Fruit fly (Drosophila melanogaster) Kc167 (cell line): ENCODE results near the gene Shaw.

Experiments
- Myc ChIP-seq: fragments of >200 bp; optimal IDR thresholded peaks from 2 replicates; lab custom pipeline; 2017; ENCODE audit warnings: missing external identifiers
- Sin3A ChIP-seq: fragments of >200 bp; optimal IDR thresholded peaks from 2 replicates; lab custom pipeline; 2018; ENCODE audit warnings: missing external identifiers
- h ChIP-seq: fragments of >200 bp; optimal IDR thresholded peaks from 3 replicates; lab custom pipeline; 2018; ENCODE audit warnings: missing external identifiers
- insv ChIP-seq: fragments of >200 bp; optimal IDR thresholded peaks from 3 replicates; lab custom pipeline; 2018; ENCODE audit warnings: missing external identifiers
- psq ChIP-seq: fragments of >200 bp; optimal IDR thresholded peaks from 2 replicates; lab custom pipeline; 2017; ENCODE audit warnings: missing external identifiers
- ttk ChIP-seq: sonication (Bioruptor generic); optimal IDR thresholded peaks from 2 replicates; lab custom pipeline; 2017; ENCODE audit warnings: missing external identifiers

The Shaw gene

DNA sequence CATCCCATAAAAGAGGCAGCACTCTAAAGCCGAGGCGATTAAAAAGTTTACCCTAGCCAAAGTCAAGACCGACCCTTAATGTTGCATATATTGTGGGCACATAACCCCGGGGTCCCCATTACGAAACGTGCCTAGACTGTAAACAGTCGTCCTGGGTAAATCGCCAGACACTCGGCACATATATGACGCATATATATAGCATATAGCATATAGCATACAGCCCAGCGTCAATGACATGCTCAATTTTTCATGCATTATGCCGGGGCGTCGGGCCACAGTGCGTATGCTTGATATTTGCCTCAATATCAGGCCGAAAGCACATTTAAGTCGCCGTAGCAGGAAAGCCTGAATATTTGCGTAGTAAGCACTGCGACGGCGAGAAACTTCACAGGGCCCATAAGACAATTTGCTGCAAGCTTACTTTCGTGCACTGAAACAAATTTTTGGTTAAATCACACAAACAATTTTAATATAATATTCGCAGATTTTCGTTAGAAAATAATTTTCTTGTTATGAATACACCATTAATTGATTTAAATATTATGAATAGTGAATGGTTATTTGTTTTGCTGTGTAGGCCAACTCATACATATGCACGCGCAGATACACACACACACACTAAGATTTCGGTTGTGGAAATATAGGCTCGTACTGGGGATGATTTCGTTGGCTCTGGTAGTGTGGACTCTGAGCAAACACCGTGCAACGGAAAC, 37.0 kb downstream of the Shaw start:
- TF ChIP-seq psq = no peak
- no peak for TF ChIP-seq Myc (lab: Kevin White, UChicago)
- no peak for TF ChIP-seq ttk
- no peak for TF ChIP-seq h (lab: Kevin White, UChicago)
- no peak for TF ChIP-seq Sin3A (lab: Kevin White, UChicago)

DNA sequence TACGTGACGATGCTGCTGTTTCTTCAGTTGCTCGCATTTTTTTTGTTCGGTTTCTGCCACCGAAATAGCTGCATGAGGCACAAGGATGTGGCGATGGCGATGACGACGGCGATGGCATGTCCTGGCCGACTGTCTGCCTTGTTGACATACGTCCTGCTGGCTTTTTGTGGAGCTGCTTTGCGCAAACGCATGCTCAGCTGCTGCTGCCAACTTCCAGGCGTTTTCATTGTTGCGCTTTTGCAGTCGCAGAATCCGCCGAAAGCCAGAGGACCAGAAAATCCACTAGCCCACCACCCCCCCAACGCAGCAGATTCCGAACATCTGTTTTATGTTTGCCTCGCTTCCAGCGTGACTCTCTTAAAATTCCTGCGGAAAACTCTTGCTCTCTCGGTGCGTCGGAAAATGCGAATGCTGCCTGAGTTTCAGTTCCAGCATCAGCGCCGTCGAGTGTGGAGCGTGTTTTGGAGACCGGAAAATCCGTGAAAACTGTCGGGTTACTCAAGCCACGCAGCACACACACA, 38.9 kb downstream of the Shaw start, which contains the start of gene CG43707:
Gene CG43707 (plus strand): TSS at position 426 of the 521 bp plus-strand sequence.
- TF ChIP-seq insv (no peak), h (lab: Kevin White, UChicago) (no peak), Myc (lab: Kevin White, UChicago) (no peak), ttk (no peak), Sin3A (lab: Kevin White, UChicago) (no peak), psq (no peak)

DNA sequence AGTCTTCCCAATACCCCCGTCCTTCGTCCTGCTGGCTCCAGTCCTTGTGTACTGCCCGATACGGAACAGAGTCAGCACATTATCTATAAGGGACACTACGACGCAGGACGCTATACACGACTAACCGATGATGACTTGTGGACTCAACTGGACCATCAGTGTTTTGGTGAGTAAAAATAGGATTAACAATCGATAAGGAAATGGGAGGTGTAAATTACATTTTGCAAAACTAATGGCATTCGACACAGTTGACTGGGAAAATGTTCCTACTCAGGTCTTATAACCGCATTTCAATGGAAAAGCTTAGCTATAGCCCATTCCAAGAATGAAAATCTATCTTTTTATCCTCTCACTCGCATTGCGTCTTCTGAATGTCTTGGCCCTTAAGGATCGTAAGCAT, 47.2 kb downstream of the Shaw start, which contains the start of gene CG43703:
Gene CG43703 (plus strand): TSS at position 301 of the 400 bp plus-strand sequence.
- TF ChIP-seq ttk = no peak
- TF ChIP-seq insv = no peak
- TF ChIP-seq Myc (lab: Kevin White, UChicago) = no peak
- no peak for TF ChIP-seq psq
- no peak for TF ChIP-seq h (lab: Kevin White, UChicago)
- no peak for TF ChIP-seq Sin3A (lab: Kevin White, UChicago)

dm6 chr2L:3769718-3770461, 51.9 kb downstream of the Shaw start:
- TF ChIP-seq Myc (lab: Kevin White, UChicago) (no peak), ttk (no peak), Sin3A (lab: Kevin White, UChicago) (no peak), psq (no peak), h (lab: Kevin White, UChicago) (no peak), insv (no peak)

DNA sequence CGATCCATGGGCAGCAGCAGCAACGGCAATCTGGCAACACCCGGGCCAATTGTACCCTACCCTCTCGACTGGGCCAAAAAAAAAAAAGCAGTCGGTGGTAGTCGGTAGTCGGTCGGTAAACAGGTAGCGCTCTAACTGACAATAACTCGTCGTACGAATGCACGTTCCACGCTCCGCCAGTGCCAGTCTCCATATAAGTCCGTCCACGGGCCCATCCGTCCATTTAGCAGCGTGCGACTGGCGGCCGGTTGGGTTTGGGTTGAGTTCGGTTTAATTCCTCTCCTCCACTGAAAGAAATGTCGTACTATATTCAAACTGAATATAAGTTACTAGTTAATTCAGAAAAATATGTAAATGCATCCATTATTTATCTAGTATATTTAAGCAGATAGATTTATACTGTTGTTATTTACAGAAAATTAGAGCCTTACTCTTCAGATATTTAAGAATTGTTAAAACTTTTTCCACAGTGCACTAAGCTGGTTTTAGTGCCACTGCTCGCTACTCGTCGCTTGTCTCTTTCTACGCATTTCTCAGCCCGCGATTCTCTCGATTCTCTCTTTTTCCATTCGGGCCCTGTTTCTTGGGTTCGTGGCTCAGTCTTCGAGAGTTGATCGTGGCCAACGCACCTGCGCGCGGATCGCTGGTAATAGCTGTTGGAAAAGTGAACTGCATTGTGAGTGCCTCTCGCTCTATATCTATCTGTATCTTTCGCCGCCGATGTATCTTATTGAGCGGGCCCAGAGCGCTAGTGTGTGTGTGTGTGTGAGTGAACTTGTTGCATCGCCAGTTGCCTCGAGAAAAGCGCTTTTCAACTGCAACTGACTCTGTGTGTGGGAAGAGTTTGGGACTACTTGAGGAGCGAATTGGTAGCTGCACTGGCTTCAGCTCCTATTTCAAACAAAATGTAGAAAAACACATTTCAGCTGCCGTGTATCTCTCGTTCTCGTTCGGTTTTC, 53.4 kb downstream of the Shaw start, which contains the start of gene bowl:
Gene bowl (plus strand): TSS at position 592 of the 959 bp plus-strand sequence.
- TF ChIP-seq insv (no peak), ttk (no peak), h (lab: Kevin White, UChicago) (no peak), psq (no peak), Myc (lab: Kevin White, UChicago) (no peak), Sin3A (lab: Kevin White, UChicago) (no peak)

- no peak for TF ChIP-seq h (lab: Kevin White, UChicago)
- TF ChIP-seq psq = no peak
- TF ChIP-seq ttk = no peak
- no peak for TF ChIP-seq insv
- TF ChIP-seq Sin3A (lab: Kevin White, UChicago) = no peak
- TF ChIP-seq Myc (lab: Kevin White, UChicago) = no peak
Measured at dm6 chr2L:3772068-3772428, 54.1 kb downstream of the Shaw start.

dm6 chr2L:3772599-3772936, 54.6 kb downstream of the Shaw start:
- TF ChIP-seq Sin3A (lab: Kevin White, UChicago) (no peak), h (lab: Kevin White, UChicago) (no peak), ttk (no peak), psq (no peak)

DNA sequence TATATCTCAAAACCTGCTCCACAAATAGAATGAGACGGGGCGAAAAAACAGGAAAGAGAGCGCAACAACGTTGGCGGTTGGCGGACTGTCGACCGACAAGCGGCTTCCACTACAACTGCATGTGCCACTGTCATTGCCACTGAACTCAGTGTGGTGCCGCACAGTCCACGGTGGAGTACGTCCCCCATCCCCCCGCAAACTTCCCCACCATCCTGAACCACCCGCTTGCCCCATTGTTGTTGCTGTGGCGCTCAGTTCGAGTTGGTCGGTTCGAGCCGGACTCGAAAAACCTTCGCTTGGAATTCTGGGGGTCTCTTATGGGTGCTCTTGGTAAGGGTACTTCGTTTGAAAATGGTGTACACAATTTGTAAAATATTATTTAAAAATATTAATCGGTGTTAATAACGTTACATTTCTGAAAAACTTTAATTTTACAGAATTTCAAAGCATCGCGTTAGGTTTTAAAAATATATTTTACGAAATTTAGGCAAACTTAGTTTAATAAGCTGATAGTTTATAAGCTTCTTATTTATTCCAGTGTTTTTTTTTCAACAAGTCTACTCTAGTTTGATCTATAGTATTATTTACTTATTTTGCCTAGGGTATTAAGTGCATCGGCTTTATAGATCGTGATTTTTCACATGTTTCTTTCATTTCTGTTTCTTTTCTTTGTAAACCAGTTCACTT, 55.1 kb downstream of the Shaw start:
- TF ChIP-seq h (lab: Kevin White, UChicago) (no peak), insv (no peak), ttk (no peak), Myc (lab: Kevin White, UChicago) (no peak), Sin3A (lab: Kevin White, UChicago) (no peak), psq (no peak)

- TF ChIP-seq Sin3A (lab: Kevin White, UChicago) = no peak
- no peak for TF ChIP-seq h (lab: Kevin White, UChicago)
- TF ChIP-seq psq = no peak
- TF ChIP-seq Myc (lab: Kevin White, UChicago) = no peak
- TF ChIP-seq ttk = no peak
- no peak for TF ChIP-seq insv
Measured at dm6 chr2L:3773624-3773978, 55.6 kb downstream of the Shaw start.

- TF ChIP-seq h (lab: Kevin White, UChicago) (no peak), ttk (no peak), psq (no peak), Myc (lab: Kevin White, UChicago) (no peak), Sin3A (lab: Kevin White, UChicago) (no peak), insv (no peak)
Measured at dm6 chr2L:3775767-3776351, 57.9 kb downstream of the Shaw start.

DNA sequence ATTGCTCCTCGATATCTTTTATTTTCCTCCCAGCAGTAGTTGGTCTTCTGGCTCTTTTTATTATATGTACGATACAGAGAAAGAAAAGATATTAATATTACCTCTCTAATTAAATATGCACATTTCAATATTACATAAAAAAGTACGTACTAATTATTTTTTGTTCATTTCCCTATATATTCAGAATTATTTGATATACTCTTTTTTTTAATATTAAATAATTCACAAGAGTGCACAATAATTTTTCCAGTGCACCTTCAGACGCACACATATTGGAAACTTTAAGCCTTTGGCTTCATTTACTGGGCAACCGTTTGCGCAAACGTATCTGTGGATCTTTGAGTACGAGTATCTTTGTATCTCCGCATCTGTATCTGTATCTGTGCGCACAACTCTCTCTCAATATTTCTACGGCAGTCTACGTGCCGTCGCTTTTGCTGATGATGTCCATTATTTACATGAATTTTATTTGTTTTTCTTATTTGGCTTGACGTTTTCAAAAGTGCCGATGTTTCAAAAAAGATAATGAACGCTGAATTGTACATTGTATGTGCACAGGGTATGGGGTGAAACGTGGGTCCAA, 58.7 kb downstream of the Shaw start:
- no peak for TF ChIP-seq h (lab: Kevin White, UChicago)
- no peak for TF ChIP-seq psq
- TF ChIP-seq ttk = no peak
- TF ChIP-seq Myc (lab: Kevin White, UChicago) = no peak
- no peak for TF ChIP-seq Sin3A (lab: Kevin White, UChicago)
- TF ChIP-seq insv = no peak
